Fruit fly (Drosophila melanogaster) whole organism, embryonic: ENCODE data around the gene CG43307.
A peak's percentile ranks its signal among the peaks of the same experiment; 100 is the strongest.

Experiments used
- Asciz ChIP-seq: fragments of 200-800 bp; sonication (Bioruptor generic); optimal IDR thresholded peaks from 2 replicates; lab custom pipeline; 2017; ENCODE audit warnings: missing biosample characterization, mild to moderate bottlenecking, missing genetic modification characterization, missing genetic modification reagents
- Bgb ChIP-seq: fragments of 200-800 bp; sonication (Bioruptor generic); IDR thresholded peaks from 2 replicates; pipeline ENCODE4 v1.3.6; 2022; ENCODE audit warnings: missing biosample characterization, missing genetic modification characterization; ENCODE audit not compliant: partially characterized antibody
- Blimp-1 ChIP-seq: fragments of 200-800 bp; sonication (Bioruptor generic); optimal IDR thresholded peaks from 3 replicates; lab custom pipeline; 2018; ENCODE audit warnings: missing biosample characterization, missing genetic modification characterization, mild to moderate bottlenecking, moderate library complexity, missing genetic modification reagents
- Bteb2 ChIP-seq: fragments of 200-800 bp; sonication (Bioruptor generic); optimal IDR thresholded peaks from 2 replicates; lab custom pipeline; 2016; ENCODE audit warnings: missing biosample characterization, missing genetic modification characterization
- C15 ChIP-seq: fragments of 200-800 bp; sonication (Bioruptor generic); IDR thresholded peaks from 3 replicates; pipeline ENCODE4 v1.3.6; 2022; ENCODE audit warnings: missing biosample characterization, missing genetic modification characterization
- CG10543 ChIP-seq: fragments of 200-800 bp; sonication (Bioruptor generic); optimal IDR thresholded peaks from 3 replicates; lab custom pipeline; 2017; ENCODE audit warnings: missing biosample characterization, mild to moderate bottlenecking, missing genetic modification characterization, moderate library complexity
- CG12769 ChIP-seq: fragments of 200-800 bp; sonication (Bioruptor generic); optimal IDR thresholded peaks from 2 replicates; lab custom pipeline; 2019; ENCODE audit warnings: missing biosample characterization, mild to moderate bottlenecking, missing genetic modification characterization, moderate library complexity
- CG13894 ChIP-seq: fragments of 200-800 bp; sonication (Bioruptor generic); optimal IDR thresholded peaks from 3 replicates; lab custom pipeline; 2018; ENCODE audit warnings: missing biosample characterization, mild to moderate bottlenecking, missing genetic modification characterization, moderate library complexity
- CG15269 ChIP-seq: fragments of 200-800 bp; sonication (Bioruptor generic); optimal IDR thresholded peaks from 2 replicates; lab custom pipeline; 2018; ENCODE audit warnings: missing biosample characterization, mild to moderate bottlenecking, missing genetic modification characterization, moderate library complexity
- CG1602 ChIP-seq: fragments of 200-800 bp; sonication (Bioruptor generic); optimal IDR thresholded peaks from 3 replicates; lab custom pipeline; 2016; ENCODE audit warnings: missing biosample characterization, missing genetic modification characterization
- CG2678 ChIP-seq: fragments of 200-800 bp; sonication (Bioruptor generic); optimal IDR thresholded peaks from 3 replicates; lab custom pipeline; 2019; ENCODE audit warnings: missing biosample characterization, mild to moderate bottlenecking, missing genetic modification characterization, moderate library complexity
- CG3726 ChIP-seq: fragments of 200-800 bp; sonication (Bioruptor generic); IDR thresholded peaks from 3 replicates; pipeline ENCODE4, ENCODE4 v1.3.6; 2022; ENCODE audit warnings: missing biosample characterization, missing genetic modification characterization
- CG4854 ChIP-seq: fragments of 200-800 bp; sonication (Bioruptor generic); optimal IDR thresholded peaks from 2 replicates; lab custom pipeline; 2016; ENCODE audit warnings: missing biosample characterization, missing genetic modification characterization, inconsistent platforms
- CG7271 ChIP-seq: fragments of 200-800 bp; sonication (Bioruptor generic); optimal IDR thresholded peaks from 2 replicates; lab custom pipeline; 2018; ENCODE audit warnings: missing biosample characterization, mild to moderate bottlenecking, missing genetic modification characterization, moderate library complexity
- CG7987 ChIP-seq: fragments of 200-800 bp; sonication (Bioruptor generic); optimal IDR thresholded peaks from 2 replicates; lab custom pipeline; 2018; ENCODE audit warnings: missing biosample characterization, mild to moderate bottlenecking, missing genetic modification characterization, moderate library complexity
- Dip2 ChIP-seq: fragments of 200-800 bp; sonication (Bioruptor generic); IDR thresholded peaks from 2 replicates; pipeline ENCODE4 v1.3.6; 2022; ENCODE audit warnings: missing biosample characterization, missing genetic modification characterization
- E2f2 ChIP-seq: fragments of 200-800 bp; sonication (Bioruptor generic); IDR thresholded peaks from 2 replicates; pipeline ENCODE4 v1.3.6; 2022; ENCODE audit warnings: missing biosample characterization, missing genetic modification characterization
- HLH3B ChIP-seq: fragments of 200-800 bp; sonication (Bioruptor generic); IDR thresholded peaks from 2 replicates; pipeline ENCODE4 v1.3.6; 2022; ENCODE audit warnings: missing biosample characterization, missing genetic modification characterization
- Med ChIP-seq: fragments of 200-800 bp; sonication (Bioruptor generic); peaks from one replicate; lab custom pipeline; 2016; ENCODE audit warnings: missing biosample characterization, missing genetic modification characterization, mild to moderate bottlenecking, inconsistent platforms, moderate library complexity
- Pdp1 ChIP-seq, 2 experiments: fragments of 200-800 bp; sonication (Bioruptor generic); optimal IDR thresholded peaks; 3 replicates each; lab custom pipeline; 2016; ENCODE audit warnings: missing biosample characterization in 2 of 2, missing genetic modification characterization in 2 of 2, mild to moderate bottlenecking in 1 of 2, moderate library complexity in 1 of 2
- Side ChIP-seq: fragments of 200-800 bp; sonication (Bioruptor generic); optimal IDR thresholded peaks from 2 replicates; lab custom pipeline; 2016; ENCODE audit warnings: missing biosample characterization, missing genetic modification characterization
- TFAM ChIP-seq: fragments of 200-800 bp; sonication (Bioruptor generic); optimal IDR thresholded peaks from 2 replicates; lab custom pipeline; 2017; ENCODE audit warnings: missing biosample characterization, missing genetic modification characterization, inconsistent platforms
- abd-A ChIP-seq: fragments of 200-800 bp; sonication (Bioruptor generic); optimal IDR thresholded peaks from 3 replicates; lab custom pipeline; 2019; ENCODE audit warnings: missing biosample characterization, mild to moderate bottlenecking, missing genetic modification characterization, moderate library complexity
- al ChIP-seq: fragments of 200-800 bp; sonication (Bioruptor generic); IDR thresholded peaks from 2 replicates; pipeline ENCODE4 v1.3.6; 2022; ENCODE audit warnings: missing biosample characterization, missing genetic modification characterization
- ato ChIP-seq: fragments of 200-800 bp; sonication (Bioruptor generic); IDR thresholded peaks from 2 replicates; pipeline ENCODE4 v1.3.6; 2022; ENCODE audit warnings: missing biosample characterization, missing genetic modification characterization; ENCODE audit not compliant: partially characterized antibody
- chinmo ChIP-seq: fragments of 200-800 bp; sonication (Bioruptor generic); IDR thresholded peaks from 4 replicates; pipeline ENCODE4 v1.3.6; 2022; ENCODE audit warnings: missing biosample characterization, missing genetic modification characterization; ENCODE audit not compliant: partially characterized antibody
- disco-r ChIP-seq: fragments of 200-800 bp; sonication (Bioruptor generic); optimal IDR thresholded peaks from 2 replicates; lab custom pipeline; 2016; ENCODE audit warnings: missing biosample characterization, missing genetic modification characterization
- emc ChIP-seq: fragments of 200-800 bp; sonication (Bioruptor generic); optimal IDR thresholded peaks from 2 replicates; lab custom pipeline; 2016; ENCODE audit warnings: missing biosample characterization, missing genetic modification characterization
- ems ChIP-seq: fragments of 200-800 bp; sonication (Bioruptor generic); optimal IDR thresholded peaks from 3 replicates; lab custom pipeline; 2016; ENCODE audit warnings: missing biosample characterization, missing genetic modification characterization
- ftz-f1 ChIP-seq: fragments of 200-800 bp; sonication (Bioruptor generic); optimal IDR thresholded peaks from 2 replicates; lab custom pipeline; 2016; ENCODE audit warnings: missing biosample characterization, missing genetic modification characterization
- kah ChIP-seq: fragments of 200-800 bp; sonication (Bioruptor generic); optimal IDR thresholded peaks from 2 replicates; lab custom pipeline; 2018; ENCODE audit warnings: missing biosample characterization, mild to moderate bottlenecking, missing genetic modification characterization
- knrl ChIP-seq: fragments of 200-800 bp; sonication (Bioruptor generic); IDR thresholded peaks from 3 replicates; pipeline ENCODE4 v1.3.6; 2022; ENCODE audit warnings: missing biosample characterization, missing genetic modification characterization; ENCODE audit not compliant: partially characterized antibody
- pzg ChIP-seq: fragments of 200-800 bp; sonication (Bioruptor generic); optimal IDR thresholded peaks from 3 replicates; lab custom pipeline; 2018; ENCODE audit warnings: missing biosample characterization, mild to moderate bottlenecking, missing genetic modification characterization, moderate library complexity
- ro ChIP-seq: fragments of 200-800 bp; sonication (Bioruptor generic); IDR thresholded peaks from 2 replicates; pipeline ENCODE4 v1.3.6; 2022; ENCODE audit warnings: missing biosample characterization, missing genetic modification characterization
- salm ChIP-seq: fragments of 200-800 bp; sonication (Bioruptor generic); optimal IDR thresholded peaks from 2 replicates; lab custom pipeline; 2018; ENCODE audit warnings: missing biosample characterization, mild to moderate bottlenecking, missing genetic modification characterization
- shn ChIP-seq: fragments of 200-800 bp; sonication (Bioruptor generic); optimal IDR thresholded peaks from 3 replicates; lab custom pipeline; 2016; ENCODE audit warnings: missing biosample characterization, missing genetic modification characterization
- slou ChIP-seq: fragments of 200-800 bp; sonication (Bioruptor generic); optimal IDR thresholded peaks from 3 replicates; lab custom pipeline; 2016; ENCODE audit warnings: missing biosample characterization, missing genetic modification characterization
- sna ChIP-seq: fragments of 200-800 bp; sonication (Bioruptor generic); IDR thresholded peaks from 2 replicates; pipeline ENCODE4 v1.3.6; 2022; ENCODE audit warnings: missing biosample characterization, missing genetic modification characterization; ENCODE audit not compliant: partially characterized antibody
- trh ChIP-seq: fragments of 200-800 bp; sonication (Bioruptor generic); optimal IDR thresholded peaks from 2 replicates; lab custom pipeline; 2016; ENCODE audit warnings: missing biosample characterization, missing genetic modification characterization
- vvl ChIP-seq: fragments of 200-800 bp; sonication (Bioruptor generic); IDR thresholded peaks from 2 replicates; pipeline ENCODE4 v1.3.6; 2022; ENCODE audit warnings: missing biosample characterization, missing genetic modification characterization

CG43307 gene

DNA sequence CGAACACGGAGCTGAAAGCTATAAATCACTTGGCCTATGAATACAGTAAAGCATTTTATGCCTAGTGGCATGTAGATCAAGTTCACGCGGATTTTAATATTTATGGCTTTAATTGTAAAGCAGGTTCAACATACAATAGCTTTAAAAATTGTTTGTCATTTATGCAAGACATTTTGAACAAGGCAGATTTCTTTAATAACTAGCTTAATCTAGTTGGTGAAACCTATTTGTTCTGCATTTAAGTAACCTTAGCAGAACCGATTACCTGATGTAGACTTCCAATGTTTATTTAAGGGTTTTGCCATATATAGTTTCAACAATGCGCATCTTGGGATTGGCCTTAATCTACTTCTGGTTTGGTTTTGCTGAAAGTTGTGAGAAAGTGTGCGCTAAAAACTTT, at the start of gene CG43307:
CG43307 (plus strand) TSS at position 301 of the 400 bp plus-strand sequence.
- TF ChIP-seq CG1602 (GFP tag; lab: Kevin White, UChicago): no peak
- TF ChIP-seq salm: no peak
- TF ChIP-seq shn (GFP tag; lab: Kevin White, UChicago): no peak
- TF ChIP-seq slou (GFP tag; lab: Kevin White, UChicago): no peak
- no peak for TF ChIP-seq C15 (GFP tag; lab: Robert Waterston, UW)
- TF ChIP-seq kah (GFP tag; lab: Kevin White, UChicago): no peak
- no peak for TF ChIP-seq CG7271 (tag; lab: Kevin White, UChicago)
- TF ChIP-seq Bteb2 (GFP tag; lab: Kevin White, UChicago): no peak
- TF ChIP-seq ems: no peak

- peak; percentile 3 for TF ChIP-seq ftz-f1 (GFP tag; lab: Kevin White, UChicago)
- TF ChIP-seq ro: no peak
- TF ChIP-seq CG12769 (tag; lab: Kevin White, UChicago): peak; percentile 65
- TF ChIP-seq chinmo (GFP tag; lab: Robert Waterston, UW): 0 out of 4 replicates have a peak, but pooled peaks have one; percentile 72
- TF ChIP-seq CG7987 (GFP tag; lab: Kevin White, UChicago): no peak
- peak in 1 of 2 experiments; percentile 79 for TF ChIP-seq Pdp1 (GFP tag; optimal IDR thresholded peaks at IDR 0.05; lab: Kevin White, UChicago)
- TF ChIP-seq Side: no peak
- TF ChIP-seq vvl (GFP tag; lab: Robert Waterston, UW): 0 out of 2 replicates have a peak, but pooled peaks have one; percentile 10
- no peak for TF ChIP-seq Asciz (GFP tag; lab: Kevin White, UChicago)
Measured at dm6 chr2L:5765139-5765538, 46.2 kb upstream of the CG43307 start.

DNA sequence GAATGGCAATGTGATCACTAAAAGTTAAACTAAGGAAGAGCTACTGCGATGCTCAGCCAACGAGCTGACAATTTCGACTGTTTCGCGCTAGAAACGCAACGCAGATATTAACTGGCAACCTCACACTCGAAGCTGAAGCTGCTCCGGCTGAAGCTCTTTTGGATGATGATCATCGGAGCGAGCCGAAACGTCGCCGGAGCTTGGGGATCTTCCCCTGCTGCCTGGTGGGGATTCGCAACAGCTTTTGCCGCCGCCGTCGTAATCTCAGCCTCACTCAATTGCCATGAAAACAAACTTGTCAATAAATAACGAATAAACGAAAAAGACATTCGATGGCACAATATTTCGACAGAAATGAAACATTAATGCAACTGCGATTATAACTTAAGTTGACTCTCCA, 45.3 kb upstream of the CG43307 start, which contains the start of gene obst-E:
obst-E (minus strand) TSS at position 101 of the 400 bp plus-strand sequence.
- no peak for TF ChIP-seq CG10543 (GFP tag; lab: Kevin White, UChicago)
- no peak for TF ChIP-seq E2f2 (GFP tag; lab: Robert Waterston, UW)
- no peak for TF ChIP-seq knrl (GFP tag; lab: Robert Waterston, UW)
- 0 out of 2 replicates have a peak, but pooled peaks have one; percentile 16 for TF ChIP-seq Bgb (GFP tag; lab: Robert Waterston, UW)
- TF ChIP-seq CG15269 (tag; lab: Kevin White, UChicago): no peak
- 0 out of 2 replicates have a peak, but pooled peaks have one; percentile 14 for TF ChIP-seq HLH3B (GFP tag; lab: Robert Waterston, UW)
- TF ChIP-seq Dip2 (GFP tag; lab: Robert Waterston, UW): no peak
- TF ChIP-seq CG12769 (tag; lab: Kevin White, UChicago): peak; percentile 75
- no peak for TF ChIP-seq ato (GFP tag; lab: Robert Waterston, UW)
- TF ChIP-seq TFAM (GFP tag; lab: Kevin White, UChicago): no peak
- no peak for TF ChIP-seq al
- TF ChIP-seq chinmo (GFP tag; lab: Robert Waterston, UW): 0 out of 4 replicates have a peak, but pooled peaks have one; percentile 20
- TF ChIP-seq CG13894 (tag; lab: Kevin White, UChicago): peak; percentile 12
- TF ChIP-seq Med (GFP tag; lab: Kevin White, UChicago): peak; percentile 19
- no peak for TF ChIP-seq pzg (GFP tag; lab: Kevin White, UChicago)
- TF ChIP-seq emc: no peak

- TF ChIP-seq sna (GFP tag; lab: Robert Waterston, UW) (no peak), Blimp-1 (peak; percentile 64), abd-A (tag; lab: Kevin White, UChicago) (peak; percentile 79), vvl (GFP tag; lab: Robert Waterston, UW) (peak; percentile 48; the same call in 1 of the 2 replicates), E2f2 (GFP tag; lab: Robert Waterston, UW) (no peak), trh (no peak), CG4854 (GFP tag; lab: Kevin White, UChicago) (no peak), CG3726 (no peak), CG2678 (tag; lab: Kevin White, UChicago) (no peak), disco-r (no peak), chinmo (GFP tag; lab: Robert Waterston, UW) (peak; percentile 82; the same call in 2 of the 4 replicates), CG13894 (tag; lab: Kevin White, UChicago) (peak; percentile 83)
Measured at dm6 chr2L:5766498-5767008, 44.8 kb upstream of the CG43307 start.
